Fruit fly (Drosophila melanogaster) whole organism, embryonic: Measurements from ENCODE around the gene CG15373.

ENCODE experiments used
- Ada2b ChIP-seq: fragments of 200-800 bp; sonication (Bioruptor generic); IDR thresholded peaks from 2 replicates; pipeline ENCODE4 v1.3.6; 2022; ENCODE audit warnings: missing biosample characterization, missing genetic modification characterization
- Asciz ChIP-seq: fragments of 200-800 bp; sonication (Bioruptor generic); optimal IDR thresholded peaks from 2 replicates; lab custom pipeline; 2017; ENCODE audit warnings: missing biosample characterization, mild to moderate bottlenecking, missing genetic modification characterization, missing genetic modification reagents
- BtbVII ChIP-seq: fragments of 200-800 bp; sonication (Bioruptor generic); optimal IDR thresholded peaks from 3 replicates; lab custom pipeline; 2017; ENCODE audit warnings: missing biosample characterization, mild to moderate bottlenecking, missing genetic modification characterization
- CG10274 ChIP-seq: fragments of 200-800 bp; sonication (Bioruptor generic); optimal IDR thresholded peaks from 3 replicates; lab custom pipeline; 2017; ENCODE audit warnings: missing biosample characterization, mild to moderate bottlenecking, missing genetic modification characterization
- CG11504 ChIP-seq: fragments of 200-800 bp; sonication (Bioruptor generic); optimal IDR thresholded peaks from 3 replicates; lab custom pipeline; 2019; ENCODE audit warnings: missing biosample characterization, mild to moderate bottlenecking, missing genetic modification characterization, moderate library complexity
- CG14050 ChIP-seq: fragments of 200-800 bp; sonication (Bioruptor generic); IDR thresholded peaks from 3 replicates; pipeline ENCODE4 v1.3.6; 2022; ENCODE audit warnings: missing biosample characterization, missing genetic modification characterization
- CG14441 ChIP-seq: fragments of 200-800 bp; sonication (Bioruptor generic); IDR thresholded peaks from 2 replicates; pipeline ENCODE4 v1.3.6; 2022; ENCODE audit warnings: missing biosample characterization, missing genetic modification characterization
- CG15011 ChIP-seq: fragments of 200-800 bp; sonication (Bioruptor generic); optimal IDR thresholded peaks from 3 replicates; lab custom pipeline; 2018; ENCODE audit warnings: missing biosample characterization, mild to moderate bottlenecking, missing genetic modification characterization
- CG15073 ChIP-seq: fragments of 200-800 bp; sonication (Bioruptor generic); optimal IDR thresholded peaks from 2 replicates; lab custom pipeline; 2016; ENCODE audit warnings: missing biosample characterization, missing genetic modification characterization
- CG1529 ChIP-seq: fragments of 200-800 bp; sonication (Bioruptor generic); optimal IDR thresholded peaks from 3 replicates; lab custom pipeline; 2018; ENCODE audit warnings: missing biosample characterization, missing genetic modification characterization
- CG17385 ChIP-seq: fragments of 200-800 bp; sonication (Bioruptor generic); optimal IDR thresholded peaks from 3 replicates; lab custom pipeline; 2018; ENCODE audit warnings: missing biosample characterization, mild to moderate bottlenecking, missing genetic modification characterization
- CG30020 ChIP-seq: fragments of 200-800 bp; optimal IDR thresholded peaks from 2 replicates; lab custom pipeline; 2019; ENCODE audit warnings: missing biosample characterization, mild to moderate bottlenecking, missing genetic modification characterization, moderate library complexity
- CG31388 ChIP-seq: fragments of 200-800 bp; sonication (Bioruptor generic); optimal IDR thresholded peaks from 2 replicates; lab custom pipeline; 2016; ENCODE audit warnings: missing biosample characterization, missing genetic modification characterization
- CG3163 ChIP-seq: fragments of 200-800 bp; sonication (Bioruptor generic); optimal IDR thresholded peaks from 3 replicates; lab custom pipeline; 2016; ENCODE audit warnings: missing biosample characterization, missing genetic modification characterization
- CG32767 ChIP-seq: fragments of 200-800 bp; sonication (Bioruptor generic); IDR thresholded peaks from 2 replicates; pipeline ENCODE4 v1.3.6; 2022; ENCODE audit warnings: missing biosample characterization, missing genetic modification characterization
- CG34224 ChIP-seq: fragments of 200-800 bp; sonication (Bioruptor generic); IDR thresholded peaks from 3 replicates; pipeline ENCODE4 v1.3.6; 2022; ENCODE audit warnings: missing biosample characterization, missing genetic modification characterization; ENCODE audit not compliant: partially characterized antibody
- CG3847 ChIP-seq: fragments of 200-800 bp; sonication (Bioruptor generic); IDR thresholded peaks from 2 replicates; pipeline ENCODE4 v1.3.6; 2022; ENCODE audit warnings: missing biosample characterization, missing genetic modification characterization
- CG3995 ChIP-seq: fragments of 200-800 bp; sonication (Bioruptor generic); optimal IDR thresholded peaks from 3 replicates; lab custom pipeline; 2016; ENCODE audit warnings: missing biosample characterization, missing genetic modification characterization
- CG4730 ChIP-seq: fragments of 200-800 bp; sonication (Bioruptor generic); IDR thresholded peaks from 2 replicates; pipeline ENCODE4 v1.3.6; 2022; ENCODE audit warnings: missing biosample characterization, missing genetic modification characterization
- CG4854 ChIP-seq: fragments of 200-800 bp; sonication (Bioruptor generic); optimal IDR thresholded peaks from 2 replicates; lab custom pipeline; 2016; ENCODE audit warnings: missing biosample characterization, missing genetic modification characterization, inconsistent platforms
- CG6791 ChIP-seq: fragments of 200-800 bp; sonication (Bioruptor generic); IDR thresholded peaks from 3 replicates; pipeline ENCODE4 v1.3.6; 2022; ENCODE audit warnings: missing biosample characterization, missing genetic modification characterization; ENCODE audit not compliant: partially characterized antibody
- CG7786 ChIP-seq: fragments of 200-800 bp; sonication (Bioruptor generic); optimal IDR thresholded peaks from 2 replicates; lab custom pipeline; 2016; ENCODE audit warnings: missing biosample characterization, missing genetic modification characterization
- CG7839 ChIP-seq: fragments of 200-800 bp; sonication (Bioruptor generic); optimal IDR thresholded peaks from 3 replicates; lab custom pipeline; 2018; ENCODE audit warnings: missing biosample characterization, mild to moderate bottlenecking, missing genetic modification characterization, moderate library complexity
- CG8281 ChIP-seq: fragments of 200-800 bp; sonication (Bioruptor generic); optimal IDR thresholded peaks from 2 replicates; lab custom pipeline; 2018; ENCODE audit warnings: missing biosample characterization, mild to moderate bottlenecking, missing genetic modification characterization, moderate library complexity
- CG8765 ChIP-seq: fragments of 200-800 bp; sonication (Bioruptor generic); IDR thresholded peaks from 2 replicates; pipeline ENCODE4 v1.3.6; 2022; ENCODE audit warnings: missing biosample characterization, missing genetic modification characterization
- Dip2 ChIP-seq: fragments of 200-800 bp; sonication (Bioruptor generic); IDR thresholded peaks from 2 replicates; pipeline ENCODE4 v1.3.6; 2022; ENCODE audit warnings: missing biosample characterization, missing genetic modification characterization
- Dip3 ChIP-seq: fragments of 200-800 bp; sonication (Bioruptor generic); optimal IDR thresholded peaks from 3 replicates; lab custom pipeline; 2016; ENCODE audit warnings: missing biosample characterization, missing genetic modification characterization
- Lhr ChIP-seq: fragments of 200-800 bp; sonication (Bioruptor generic); optimal IDR thresholded peaks from 3 replicates; lab custom pipeline; 2017; ENCODE audit warnings: mild to moderate bottlenecking, missing biosample characterization, missing genetic modification reagents, missing genetic modification characterization
- MBD-R2 ChIP-seq: fragments of 200-800 bp; sonication (Bioruptor generic); IDR thresholded peaks from 2 replicates; pipeline ENCODE4 v1.3.6; 2022; ENCODE audit warnings: missing biosample characterization, missing genetic modification characterization
- Mrtf ChIP-seq: fragments of 200-800 bp; sonication (Bioruptor generic); IDR thresholded peaks from 3 replicates; pipeline ENCODE4 v1.3.6; 2022; ENCODE audit warnings: missing biosample characterization, missing genetic modification characterization
- Side ChIP-seq: fragments of 200-800 bp; sonication (Bioruptor generic); optimal IDR thresholded peaks from 2 replicates; lab custom pipeline; 2016; ENCODE audit warnings: missing biosample characterization, missing genetic modification characterization
- Usf ChIP-seq: fragments of 200-800 bp; sonication (Bioruptor generic); optimal IDR thresholded peaks from 2 replicates; lab custom pipeline; 2017; ENCODE audit warnings: missing genotype, missing biosample characterization, missing genetic modification characterization
- ac ChIP-seq: fragments of 200-800 bp; sonication (Bioruptor generic); optimal IDR thresholded peaks from 3 replicates; lab custom pipeline; 2017; ENCODE audit warnings: missing biosample characterization, mild to moderate bottlenecking, missing genetic modification characterization
- ash1 ChIP-seq: fragments of 200-800 bp; sonication (Bioruptor generic); optimal IDR thresholded peaks from 2 replicates; lab custom pipeline; 2018; ENCODE audit warnings: missing biosample characterization, mild to moderate bottlenecking, missing genetic modification characterization
- dati ChIP-seq: fragments of 200-800 bp; sonication (Bioruptor generic); IDR thresholded peaks from 2 replicates; pipeline ENCODE4 v1.3.6; 2022; ENCODE audit warnings: missing biosample characterization, missing genetic modification characterization
- dm ChIP-seq: fragments of 200-800 bp; sonication (Bioruptor generic); optimal IDR thresholded peaks from 3 replicates; lab custom pipeline; 2016; ENCODE audit warnings: missing biosample characterization, missing genetic modification characterization
- dpn ChIP-seq, 2 experiments: fragments of 200-800 bp; sonication (Bioruptor generic); optimal IDR thresholded peaks; 3 replicates each; lab custom pipeline; 2016; ENCODE audit warnings: missing biosample characterization in 2 of 2, missing genetic modification characterization in 2 of 2
- grau ChIP-seq: fragments of 200-800 bp; optimal IDR thresholded peaks from 3 replicates; lab custom pipeline; 2019; ENCODE audit warnings: missing biosample characterization, mild to moderate bottlenecking, missing genetic modification characterization, moderate library complexity
- grn ChIP-seq: fragments of 200-800 bp; sonication (Bioruptor generic); optimal IDR thresholded peaks from 3 replicates; lab custom pipeline; 2017; ENCODE audit warnings: missing biosample characterization, missing genetic modification characterization
- gro ChIP-seq: fragments of 200-800 bp; sonication (Bioruptor generic); optimal IDR thresholded peaks from 2 replicates; lab custom pipeline; 2016; ENCODE audit warnings: missing biosample characterization, missing genetic modification characterization
- gsb ChIP-seq: fragments of 200-800 bp; sonication (Bioruptor generic); IDR thresholded peaks from 2 replicates; pipeline ENCODE4 v1.3.6; 2022; ENCODE audit warnings: missing biosample characterization, missing genetic modification characterization
- h ChIP-seq: fragments of >200 bp; optimal IDR thresholded peaks from 2 replicates; lab custom pipeline; 2017
- hth ChIP-seq: fragments of >200 bp; optimal IDR thresholded peaks from 2 replicates; lab custom pipeline; 2017; ENCODE audit warnings: inconsistent platforms
- lov ChIP-seq, 2 experiments: fragments of 200-800 bp in 1 of 2; fragments of >200 bp in 1 of 2; sonication (Bioruptor generic) in 1 of 2; IDR thresholded peaks in 1 of 2; optimal IDR thresholded peaks in 1 of 2; 2 replicates in 1 of 2; 3 replicates in 1 of 2; pipeline versions ENCODE4 v1.3.6 to Lab custom; 2017 to 2022; ENCODE audit warnings: missing biosample characterization in 1 of 2, missing genetic modification characterization in 1 of 2
- nau ChIP-seq: fragments of 200-800 bp; sonication (Bioruptor generic); optimal IDR thresholded peaks from 3 replicates; lab custom pipeline; 2017; ENCODE audit warnings: missing biosample characterization, mild to moderate bottlenecking, missing genetic modification characterization, missing genetic modification reagents
- oc ChIP-seq: fragments of 200-800 bp; sonication (Bioruptor generic); optimal IDR thresholded peaks from 2 replicates; lab custom pipeline; 2018; ENCODE audit warnings: missing biosample characterization, mild to moderate bottlenecking, missing genetic modification characterization, moderate library complexity
- pnt ChIP-seq: fragments of 200-800 bp; sonication (Bioruptor generic); optimal IDR thresholded peaks from 3 replicates; lab custom pipeline; 2016; ENCODE audit warnings: missing biosample characterization, missing genetic modification characterization
- ranshi ChIP-seq: fragments of 200-800 bp; sonication (Bioruptor generic); IDR thresholded peaks from 2 replicates; pipeline ENCODE4 v1.3.6; 2022; ENCODE audit warnings: missing biosample characterization, missing genetic modification characterization
- scrt ChIP-seq: fragments of 200-800 bp; sonication (Bioruptor generic); optimal IDR thresholded peaks from 2 replicates; lab custom pipeline; 2018; ENCODE audit warnings: missing biosample characterization, mild to moderate bottlenecking, missing genetic modification characterization, moderate library complexity
- seq ChIP-seq: fragments of 200-800 bp; sonication (Bioruptor generic); IDR thresholded peaks from 2 replicates; pipeline ENCODE4 v1.3.6; 2022; ENCODE audit warnings: missing biosample characterization, missing genetic modification characterization
- wor ChIP-seq: fragments of 200-800 bp; sonication (Bioruptor generic); IDR thresholded peaks from 2 replicates; pipeline ENCODE4 v1.3.6; 2022; ENCODE audit warnings: missing biosample characterization, missing genetic modification characterization

Gene CG15373

dm6 chrX:18092810-18093222 is 49.0 kb downstream of the CG15373 start, which contains the start of gene RhoGAP16F (continued):
- TF ChIP-seq MBD-R2 (GFP tag; lab: Robert Waterston, UW) (peak; percentile 72), dpn (GFP tag; optimal IDR thresholded peaks at IDR 0.05; lab: Kevin White, UChicago) (peak; percentile 77 to 88), CG8765 (peak; percentile 59), Mrtf (GFP tag; lab: Robert Waterston, UW) (peak; percentile 67; the same call in 1 of the 3 replicates), pnt (GFP tag; lab: Kevin White, UChicago) (peak; percentile 72), BtbVII (GFP tag; lab: Kevin White, UChicago) (peak; percentile 71), lov (optimal IDR thresholded peaks at IDR 0.05; lab: Kevin White, UChicago) (no peak), lov (GFP tag; IDR thresholded peaks at IDR 0.05; lab: Robert Waterston, UW) (0 out of 3 replicates have a peak, but pooled peaks have one; percentile 53), CG1529 (GFP tag; lab: Kevin White, UChicago) (peak; percentile 43), CG4854 (GFP tag; lab: Kevin White, UChicago) (peak; percentile 76), CG7786 (GFP tag; lab: Kevin White, UChicago) (peak; percentile 62), CG14441 (GFP tag; lab: Robert Waterston, UW) (peak; percentile 85), CG15011 (GFP tag; lab: Kevin White, UChicago) (peak; percentile 77), gsb (peak; percentile 54; the same call in 1 of the 2 replicates), nau (GFP tag; lab: Kevin White, UChicago) (peak; percentile 72), oc (tag; lab: Kevin White, UChicago) (peak; percentile 70), dati (GFP tag; lab: Robert Waterston, UW) (no peak), dm (peak; percentile 71), CG14050 (GFP tag; lab: Robert Waterston, UW) (peak; percentile 73), Ada2b (peak; percentile 70), Lhr (peak; percentile 33), Dip3 (GFP tag; lab: Kevin White, UChicago) (peak; percentile 79), Side (GFP tag; lab: Kevin White, UChicago) (peak; percentile 68), Dip2 (GFP tag; lab: Robert Waterston, UW) (no peak), CG8281 (tag; lab: Kevin White, UChicago) (peak; percentile 35), CG30020 (tag; lab: Kevin White, UChicago) (peak; percentile 49), CG31388 (GFP tag; lab: Kevin White, UChicago) (peak; percentile 70), CG3847 (GFP tag; lab: Robert Waterston, UW) (peak; percentile 85), Asciz (peak; percentile 74), ac (peak; percentile 33), ash1 (no peak), Usf (GFP tag; lab: Kevin White, UChicago) (peak; percentile 67), CG3995 (GFP tag; lab: Kevin White, UChicago) (peak; percentile 31), CG4730 (GFP tag; lab: Robert Waterston, UW) (peak; percentile 70), grau (tag; lab: Kevin White, UChicago) (peak; percentile 86), CG7839 (tag; lab: Kevin White, UChicago) (peak; percentile 88), CG15073 (GFP tag; lab: Kevin White, UChicago) (peak; percentile 47), seq (GFP tag; lab: Robert Waterston, UW) (peak; percentile 77), CG3163 (GFP tag; lab: Kevin White, UChicago) (peak; percentile 52), wor (GFP tag; lab: Robert Waterston, UW) (peak; percentile 49; the same call in 1 of the 2 replicates), scrt (GFP tag; lab: Kevin White, UChicago) (peak; percentile 92), CG10274 (peak; percentile 64), grn (peak; percentile 8), h (lab: Kevin White, UChicago) (no peak), CG32767 (GFP tag; lab: Robert Waterston, UW) (peak; percentile 36; the same call in 1 of the 2 replicates), CG11504 (tag; lab: Kevin White, UChicago) (peak; percentile 84), ranshi (GFP tag; lab: Robert Waterston, UW) (peak; percentile 79), hth (no peak), gro (GFP tag; lab: Kevin White, UChicago) (peak; percentile 78), CG34224 (GFP tag; lab: Robert Waterston, UW) (no peak), CG6791 (GFP tag; lab: Robert Waterston, UW) (no peak), CG17385 (peak; percentile 76)
